Worm (Caenorhabditis elegans) whole organism, mixed stage, embryonic: ENCODE measurements around the gene C13A10.2.

Experiments used
- sptf-1 ChIP-seq: sonication (generic microtip); optimal IDR thresholded peaks from 2 replicates; lab custom pipeline; 2017; ENCODE audit warnings: mild to moderate bottlenecking, missing genetic modification characterization, moderate library complexity, missing compliant biosample characterization
- zip-8 ChIP-seq: fragments of 150-350 bp; optimal IDR thresholded peaks from 2 replicates; lab custom pipeline; 2014; ENCODE audit warnings: missing biosample characterization, missing genetic modification characterization

ce11 chrII:1326689-1327088 lies 31.1 kb downstream of the C13A10.2 start, which contains the start of gene jip-1:
- TF ChIP-seq sptf-1 (tag; lab: Kevin White, UChicago) (no peak), zip-8 (tag; lab: Kevin White, UChicago) (no peak)
